Worm (Caenorhabditis elegans): ENCODE results near the gene K02C4.3.

The K02C4.3 gene

DNA sequence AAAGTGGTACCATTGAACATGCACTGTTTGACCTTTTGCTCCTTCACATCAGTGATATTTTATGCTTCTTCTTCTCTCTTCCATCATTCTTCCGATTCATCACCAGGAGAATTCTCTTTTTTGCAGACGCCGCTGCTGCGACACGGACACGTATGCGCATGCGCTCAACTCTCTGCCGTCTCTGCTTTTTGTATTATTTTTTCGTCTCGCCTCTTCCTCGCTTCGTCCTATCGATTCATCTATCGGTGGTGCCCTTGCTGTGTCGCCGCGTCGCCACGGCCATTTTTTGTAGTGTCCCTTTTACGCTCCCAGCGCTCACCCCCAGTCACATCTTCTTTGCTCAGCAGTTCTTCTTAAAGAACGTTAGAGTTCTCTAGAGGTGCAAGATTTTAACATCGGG is 39.5 kb upstream of the K02C4.3 start:
- TF ChIP-seq T22C8.4 (GFP tag; IDR thresholded peaks at IDR 0.05) (peak; percentile 52), tab-1 (GFP tag; IDR thresholded peaks at IDR 0.05) (0 out of 2 replicates have a peak, but pooled peaks have one; percentile 14), klf-2 (GFP tag; conservative IDR thresholded peaks at IDR 0.05) (peak; percentile 19; the same call in 1 of the 2 replicates), flt-1 (GFP tag; IDR thresholded peaks at IDR 0.05) (no peak)

DNA sequence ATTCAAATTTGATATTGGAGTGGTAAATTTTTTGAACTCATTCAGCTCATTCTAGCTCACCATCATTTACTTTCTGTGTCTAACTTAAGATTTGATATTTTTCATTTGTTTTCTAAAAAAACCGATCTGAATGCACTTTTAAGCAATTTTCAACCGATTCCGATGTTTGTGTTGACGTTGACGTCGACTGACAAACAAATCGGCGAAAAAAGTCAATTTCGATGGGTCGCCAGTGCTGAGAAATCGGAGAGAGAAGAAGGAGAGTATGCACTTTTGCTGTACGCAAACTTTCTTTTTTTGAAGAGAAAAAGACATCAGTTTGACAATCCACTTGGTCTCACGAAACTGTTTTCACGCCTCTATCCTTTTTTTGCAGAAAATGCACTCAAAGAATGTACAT is 38.8 kb upstream of the K02C4.3 start:
- no peak for TF ChIP-seq med-1 (GFP tag; optimal IDR thresholded peaks at IDR 0.05; ENCODE audit: insufficient read depth)

DNA sequence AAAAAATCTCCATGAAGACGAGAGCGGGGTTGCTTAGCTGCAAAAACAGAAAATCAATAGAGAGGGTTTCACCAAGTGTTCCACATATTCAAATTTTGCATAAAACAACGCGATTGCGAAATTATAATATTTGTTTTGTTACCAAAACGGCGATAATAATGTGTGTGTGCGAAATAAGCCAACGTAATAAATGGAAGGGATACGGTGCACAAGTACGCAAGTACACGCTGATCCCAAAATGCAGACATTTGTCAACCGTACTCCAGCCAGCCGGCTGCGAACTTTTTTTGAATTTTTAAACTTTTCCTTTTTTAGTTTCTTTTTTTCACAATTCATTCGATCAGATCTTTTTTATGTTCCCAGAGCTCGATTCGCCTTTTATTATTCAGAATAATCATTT is 38.2 kb upstream of the K02C4.3 start, which contains the start of gene ire-1:
TSS of gene ire-1 (minus strand) at position 44 of the 400 bp plus-strand sequence.
- no peak for TF ChIP-seq ztf-29 (GFP tag; IDR thresholded peaks at IDR 0.05)
- TF ChIP-seq cog-1 (tag; optimal IDR thresholded peaks at IDR 0.05) = no peak
- no peak for TF ChIP-seq flt-1 (GFP tag; IDR thresholded peaks at IDR 0.05)
- TF ChIP-seq ztf-23 (GFP tag; IDR thresholded peaks at IDR 0.05) = no peak
- TF ChIP-seq tab-1 (GFP tag; IDR thresholded peaks at IDR 0.05) = no peak
- TF ChIP-seq med-1 (GFP tag; optimal IDR thresholded peaks at IDR 0.05; ENCODE audit: insufficient read depth) = no peak
- no peak for TF ChIP-seq klf-2 (GFP tag; conservative IDR thresholded peaks at IDR 0.05)
- no peak for TF ChIP-seq T22C8.4 (GFP tag; IDR thresholded peaks at IDR 0.05)
- TF ChIP-seq ref-1 (GFP tag; conservative IDR thresholded peaks at IDR 0.05) = no peak

DNA sequence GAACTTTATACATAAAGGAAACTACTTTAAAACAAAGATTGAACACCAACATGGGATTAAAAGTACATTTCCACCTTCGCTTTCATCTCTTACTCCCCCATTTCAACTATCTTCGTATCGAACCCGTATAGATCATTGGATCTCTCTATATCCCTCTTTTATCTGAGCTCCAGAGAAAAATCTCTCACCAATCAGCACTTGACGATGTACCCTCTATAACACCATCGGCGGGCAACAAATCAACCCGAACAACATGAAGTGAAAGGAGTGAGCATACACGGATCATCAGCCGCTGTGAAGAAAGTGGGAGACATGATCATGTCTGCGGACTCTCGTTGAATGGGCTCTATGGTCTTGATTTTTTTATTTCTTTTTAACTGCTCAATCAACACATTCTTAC is 30.8 kb upstream of the K02C4.3 start:
- TF ChIP-seq klf-2 (GFP tag; conservative IDR thresholded peaks at IDR 0.05) = no peak
- TF ChIP-seq ztf-23 (GFP tag; IDR thresholded peaks at IDR 0.05) = no peak
- no peak for TF ChIP-seq ztf-29 (GFP tag; IDR thresholded peaks at IDR 0.05)
- TF ChIP-seq T22C8.4 (GFP tag; IDR thresholded peaks at IDR 0.05) = no peak
- TF ChIP-seq med-1 (GFP tag; optimal IDR thresholded peaks at IDR 0.05; ENCODE audit: insufficient read depth) = no peak
- no peak for TF ChIP-seq tab-1 (GFP tag; IDR thresholded peaks at IDR 0.05)
- TF ChIP-seq cog-1 (tag; optimal IDR thresholded peaks at IDR 0.05) = no peak
- no peak for TF ChIP-seq ref-1 (GFP tag; conservative IDR thresholded peaks at IDR 0.05)
- no peak for TF ChIP-seq flt-1 (GFP tag; IDR thresholded peaks at IDR 0.05)

DNA sequence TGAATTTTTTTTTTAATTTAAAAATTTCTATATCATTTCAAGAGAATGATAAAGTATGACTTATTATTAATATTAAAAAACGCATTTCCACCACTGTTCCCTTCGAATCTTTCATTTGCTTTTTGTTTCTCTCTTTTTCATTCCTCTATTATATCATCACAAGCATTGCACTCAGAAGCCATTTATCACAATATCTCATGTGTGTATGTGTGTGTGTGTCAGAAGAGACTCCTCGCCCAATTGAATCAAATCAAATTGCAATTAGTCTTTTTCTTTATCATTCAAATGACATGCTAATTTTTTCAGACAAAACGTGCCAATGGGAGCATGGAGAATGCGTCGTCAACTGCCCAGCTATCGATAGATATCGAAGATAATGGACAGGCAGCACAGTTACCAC is 29.5 kb upstream of the K02C4.3 start, which contains the start of gene unc-105:
TSS of gene unc-105 (plus strand) at position 301 of the 400 bp plus-strand sequence.
- TF ChIP-seq flt-1 (GFP tag; IDR thresholded peaks at IDR 0.05) = no peak
- TF ChIP-seq T22C8.4 (GFP tag; IDR thresholded peaks at IDR 0.05) = no peak
- TF ChIP-seq tab-1 (GFP tag; IDR thresholded peaks at IDR 0.05) = no peak
- TF ChIP-seq ztf-29 (GFP tag; IDR thresholded peaks at IDR 0.05) = no peak
- TF ChIP-seq klf-2 (GFP tag; conservative IDR thresholded peaks at IDR 0.05) = no peak
- no peak for TF ChIP-seq med-1 (GFP tag; optimal IDR thresholded peaks at IDR 0.05; ENCODE audit: insufficient read depth)
- no peak for TF ChIP-seq cog-1 (tag; optimal IDR thresholded peaks at IDR 0.05)
- TF ChIP-seq ztf-23 (GFP tag; IDR thresholded peaks at IDR 0.05) = no peak
- no peak for TF ChIP-seq ref-1 (GFP tag; conservative IDR thresholded peaks at IDR 0.05)

DNA sequence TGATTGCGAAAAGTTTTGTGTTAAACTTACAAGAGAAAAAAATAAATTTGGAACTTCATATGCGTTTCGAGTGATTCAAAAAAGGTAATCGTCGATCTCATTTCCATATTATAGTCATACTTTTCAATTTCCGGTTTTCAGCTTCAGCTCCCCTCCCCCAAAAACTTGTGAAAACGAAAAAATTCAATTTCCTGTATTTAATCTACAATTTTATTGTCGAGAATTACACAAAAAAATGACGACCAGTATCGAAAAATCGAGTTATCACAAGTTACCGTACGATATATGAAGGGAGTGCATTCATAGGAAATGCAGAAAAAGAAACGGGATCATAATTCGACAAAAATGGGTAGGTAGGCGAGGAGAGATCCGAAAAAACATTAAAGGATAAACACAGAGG is 25.4 kb upstream of the K02C4.3 start, which contains the start of gene lron-4:
TSS of gene lron-4 (minus strand) at position 101 of the 400 bp plus-strand sequence.
- no peak for TF ChIP-seq med-1 (GFP tag; optimal IDR thresholded peaks at IDR 0.05; ENCODE audit: insufficient read depth)
- no peak for TF ChIP-seq T22C8.4 (GFP tag; IDR thresholded peaks at IDR 0.05)
- TF ChIP-seq cog-1 (tag; optimal IDR thresholded peaks at IDR 0.05) = no peak
- TF ChIP-seq ztf-23 (GFP tag; IDR thresholded peaks at IDR 0.05) = no peak
- no peak for TF ChIP-seq klf-2 (GFP tag; conservative IDR thresholded peaks at IDR 0.05)
- TF ChIP-seq tab-1 (GFP tag; IDR thresholded peaks at IDR 0.05) = no peak
- no peak for TF ChIP-seq flt-1 (GFP tag; IDR thresholded peaks at IDR 0.05)
- no peak for TF ChIP-seq ref-1 (GFP tag; conservative IDR thresholded peaks at IDR 0.05)
- no peak for TF ChIP-seq ztf-29 (GFP tag; IDR thresholded peaks at IDR 0.05)

DNA sequence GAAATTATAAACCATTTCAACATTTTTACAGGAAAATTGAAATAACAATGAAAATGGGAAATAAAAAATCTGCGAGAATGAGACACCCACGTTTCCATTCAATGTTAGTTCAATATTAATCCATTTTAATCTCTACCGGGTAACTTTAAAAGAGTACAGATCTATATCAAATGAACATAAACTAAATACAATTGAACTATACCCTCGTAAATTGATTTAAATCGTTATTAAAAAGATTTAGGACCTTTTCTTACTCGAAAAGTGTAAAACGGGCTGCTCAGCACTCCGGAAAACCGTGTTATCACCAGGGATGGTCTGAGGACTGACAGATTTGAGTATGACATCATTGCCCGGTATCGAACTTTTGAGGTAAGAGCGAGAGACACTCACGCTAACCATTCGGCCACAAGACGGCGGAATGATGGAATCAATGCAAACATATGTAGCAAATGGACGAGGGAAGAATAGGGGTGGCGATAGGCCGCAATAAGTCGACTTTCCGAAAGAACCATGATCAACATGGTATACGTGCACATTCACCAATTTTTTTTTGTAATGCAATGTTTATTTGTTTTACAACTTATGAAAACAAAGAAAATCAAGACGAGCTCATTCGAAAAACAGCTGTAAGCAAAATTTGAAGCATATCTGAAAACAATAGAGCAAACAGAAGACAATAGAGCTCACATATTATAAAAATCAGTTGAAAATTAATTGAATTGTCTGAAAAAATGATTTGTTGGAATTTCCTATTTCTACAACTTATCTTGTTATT is 20.5 kb upstream of the K02C4.3 start, which contains the start of the genes chst-1 and C41C4.9:
TSS of gene chst-1 (minus strand) at position 51 of the 775 bp plus-strand sequence.
TSS of gene C41C4.9 (plus strand) at position 725 of the 775 bp plus-strand sequence.
- peak; percentile 94 for TF ChIP-seq ztf-23 (GFP tag; IDR thresholded peaks at IDR 0.05)
- TF ChIP-seq tab-1 (GFP tag; IDR thresholded peaks at IDR 0.05) = peak; percentile 97
- peak; percentile 87 for TF ChIP-seq med-1 (GFP tag; optimal IDR thresholded peaks at IDR 0.05; ENCODE audit: insufficient read depth)
- peak; percentile 97 for TF ChIP-seq flt-1 (GFP tag; IDR thresholded peaks at IDR 0.05)
- TF ChIP-seq T22C8.4 (GFP tag; IDR thresholded peaks at IDR 0.05) = peak; percentile 94
- no peak; the same call in 1 of the 2 replicates for TF ChIP-seq klf-2 (GFP tag; conservative IDR thresholded peaks at IDR 0.05)
- TF ChIP-seq cog-1 (tag; optimal IDR thresholded peaks at IDR 0.05) = peak; percentile 82
- TF ChIP-seq ztf-29 (GFP tag; IDR thresholded peaks at IDR 0.05) = peak; percentile 92
- peak; percentile 89 for TF ChIP-seq ref-1 (GFP tag; conservative IDR thresholded peaks at IDR 0.05)

DNA sequence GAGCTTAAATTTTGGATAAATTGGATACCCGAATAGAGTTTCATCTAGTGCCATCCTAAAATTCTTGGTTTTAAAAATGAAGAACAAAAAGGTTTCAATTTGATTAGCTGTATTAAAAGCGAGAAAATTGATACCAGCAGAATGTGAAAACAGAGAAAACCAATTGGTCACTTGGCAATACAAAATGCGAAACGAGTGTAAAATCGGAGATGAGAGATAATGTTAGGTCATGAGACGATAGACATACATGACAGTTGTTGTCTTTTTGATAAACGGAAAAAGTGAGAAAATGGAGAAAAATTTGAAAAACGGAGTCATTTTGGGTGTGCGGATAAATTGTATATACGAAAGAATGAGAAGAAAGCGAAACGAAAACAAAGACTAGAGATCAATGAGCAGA is 18.3 kb upstream of the K02C4.3 start, which contains the start of gene sfxn-5:
TSS of gene sfxn-5 (minus strand) at position 55 of the 400 bp plus-strand sequence.
- TF ChIP-seq flt-1 (GFP tag; IDR thresholded peaks at IDR 0.05) = no peak
- no peak for TF ChIP-seq ztf-23 (GFP tag; IDR thresholded peaks at IDR 0.05)
- TF ChIP-seq tab-1 (GFP tag; IDR thresholded peaks at IDR 0.05) = no peak
- no peak for TF ChIP-seq cog-1 (tag; optimal IDR thresholded peaks at IDR 0.05)
- no peak for TF ChIP-seq T22C8.4 (GFP tag; IDR thresholded peaks at IDR 0.05)
- TF ChIP-seq ztf-29 (GFP tag; IDR thresholded peaks at IDR 0.05) = no peak
- TF ChIP-seq med-1 (GFP tag; optimal IDR thresholded peaks at IDR 0.05; ENCODE audit: insufficient read depth) = no peak
- TF ChIP-seq ref-1 (GFP tag; conservative IDR thresholded peaks at IDR 0.05) = no peak
- TF ChIP-seq klf-2 (GFP tag; conservative IDR thresholded peaks at IDR 0.05) = no peak

DNA sequence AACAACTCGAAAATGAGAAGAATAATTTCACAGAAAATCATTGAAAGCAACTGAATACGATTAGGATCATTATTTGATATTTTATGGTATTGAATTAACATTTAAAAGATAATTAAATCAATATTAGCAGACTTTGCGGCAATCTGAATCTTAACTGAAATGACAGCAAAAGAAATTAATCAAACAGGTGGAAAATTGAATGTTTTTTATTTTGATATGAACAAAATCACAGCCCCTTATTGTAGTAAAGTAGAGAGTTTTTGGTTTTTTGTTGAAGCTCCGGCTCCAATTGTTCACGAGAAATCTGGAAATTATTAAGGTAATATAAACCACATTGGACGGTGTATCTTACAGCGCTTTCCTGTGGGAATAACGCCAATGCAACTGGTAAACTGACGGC is 15.4 kb upstream of the K02C4.3 start, which contains the start of gene sre-2:
TSS of gene sre-2 (minus strand) at position 101 of the 400 bp plus-strand sequence.
- TF ChIP-seq tab-1 (GFP tag; IDR thresholded peaks at IDR 0.05) (no peak), ztf-29 (GFP tag; IDR thresholded peaks at IDR 0.05) (no peak), T22C8.4 (GFP tag; IDR thresholded peaks at IDR 0.05) (no peak), ref-1 (GFP tag; conservative IDR thresholded peaks at IDR 0.05) (no peak), flt-1 (GFP tag; IDR thresholded peaks at IDR 0.05) (no peak), med-1 (GFP tag; optimal IDR thresholded peaks at IDR 0.05; ENCODE audit: insufficient read depth) (no peak), klf-2 (GFP tag; conservative IDR thresholded peaks at IDR 0.05) (no peak), ztf-23 (GFP tag; IDR thresholded peaks at IDR 0.05) (no peak), cog-1 (tag; optimal IDR thresholded peaks at IDR 0.05) (no peak)
